Worm (Caenorhabditis elegans): ENCODE results near the gene srlf-13.

Gene srlf-13

DNA sequence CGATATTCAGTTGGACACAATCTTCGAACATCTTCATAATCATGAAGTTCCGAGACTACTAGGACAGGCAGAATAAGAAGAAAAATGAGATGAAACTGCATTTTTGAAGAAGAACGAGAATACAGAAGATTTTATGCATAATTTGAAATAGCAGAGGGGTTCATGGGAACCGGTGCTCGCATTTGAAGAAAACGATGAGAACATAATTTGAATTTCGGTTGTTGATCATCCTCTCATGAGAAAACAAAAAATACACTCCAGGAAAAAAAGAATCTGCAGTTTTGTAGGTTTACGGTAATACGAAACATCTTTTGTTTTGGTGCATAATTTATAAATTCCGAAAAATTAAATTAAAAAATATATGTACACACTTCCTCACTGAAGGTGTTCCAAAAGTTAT lies 10.5 kb downstream of the srlf-13 start, which contains the start of gene srlf-11:
srlf-11 (minus strand) TSS at position 101 of the 400 bp plus-strand sequence.
- TF ChIP-seq nhr-41 (GFP tag; IDR thresholded peaks at IDR 0.05) (no peak), egl-27 (tag; optimal IDR thresholded peaks at IDR 0.05) (no peak), aha-1 (tag) (no peak), dmd-9 (GFP tag; IDR thresholded peaks at IDR 0.05) (no peak), gei-8 (GFP tag; optimal IDR thresholded peaks at IDR 0.05) (no peak), daf-8 (GFP tag; IDR thresholded peaks at IDR 0.05) (no peak), nhr-111 (GFP tag; optimal IDR thresholded peaks at IDR 0.05) (no peak), ces-1 (GFP tag; optimal IDR thresholded peaks at IDR 0.05) (no peak), arid-1 (GFP tag; conservative IDR thresholded peaks at IDR 0.05) (no peak), dpl-1 (GFP tag; optimal IDR thresholded peaks at IDR 0.05) (no peak), mep-1 (tag; optimal IDR thresholded peaks at IDR 0.05) (no peak), zag-1 (tag; optimal IDR thresholded peaks at IDR 0.05) (no peak)

- TF ChIP-seq set-16 (GFP tag; IDR thresholded peaks at IDR 0.05) (no peak), spr-3 (GFP tag; optimal IDR thresholded peaks at IDR 0.05) (no peak), unc-130 (GFP tag; optimal IDR thresholded peaks at IDR 0.05) (no peak)
These were observed 12.1 kb downstream of the srlf-13 start, which contains the start of gene F13E9.5 for ce11 chrIV:10884263-10884662. TSS of gene F13E9.5 (minus strand) at chrIV:10884363.

DNA sequence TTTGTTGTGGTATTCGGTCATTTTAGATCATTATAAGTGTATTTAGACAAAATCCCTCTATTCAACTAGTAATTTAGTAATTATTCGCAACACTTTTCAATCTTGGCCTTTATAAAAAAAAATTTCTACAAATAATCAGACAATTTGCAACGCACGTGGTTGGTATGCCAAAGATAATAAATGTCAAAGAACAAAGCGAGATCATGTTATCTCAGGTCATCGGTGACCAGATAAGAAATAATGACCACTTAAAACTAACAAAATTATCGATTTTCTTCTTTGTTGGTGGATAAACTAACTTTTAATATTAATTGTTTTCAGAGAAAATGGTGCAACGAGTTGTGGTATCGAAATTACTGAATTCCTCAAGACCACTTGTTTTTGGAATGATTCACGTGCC lies 15.2 kb downstream of the srlf-13 start, which contains the start of gene F13E9.13:
F13E9.13 (plus strand) TSS at position 317 of the 400 bp plus-strand sequence.
- TF ChIP-seq unc-130 (GFP tag; optimal IDR thresholded peaks at IDR 0.05) (no peak), aly-2 (tag; optimal IDR thresholded peaks at IDR 0.05) (no peak), Y75B8A.6 (GFP tag; IDR thresholded peaks at IDR 0.05) (no peak), hlh-30 (tag; optimal IDR thresholded peaks at IDR 0.05; ENCODE audit: insufficient read depth) (no peak), cey-2 (tag; optimal IDR thresholded peaks at IDR 0.05; ENCODE audit: borderline replicate concordance, insufficient read depth) (no peak), lin-29 (GFP tag; IDR thresholded peaks at IDR 0.05) (no peak), lin-15B (tag; optimal IDR thresholded peaks at IDR 0.05) (no peak), ceh-62 (tag; optimal IDR thresholded peaks at IDR 0.05) (no peak), hif-1 (tag; optimal IDR thresholded peaks at IDR 0.05) (no peak), gei-8 (GFP tag; optimal IDR thresholded peaks at IDR 0.05) (no peak), attf-4 (tag; optimal IDR thresholded peaks at IDR 0.05) (no peak), dpl-1 (GFP tag; optimal IDR thresholded peaks at IDR 0.05) (no peak), lin-13 (GFP tag; optimal IDR thresholded peaks at IDR 0.05) (no peak), zfp-3 (GFP tag; conservative IDR thresholded peaks at IDR 0.05) (no peak), mdl-1 (tag; optimal IDR thresholded peaks at IDR 0.05) (peak in 1 of 2 experiments; percentile 30), lir-3 (tag; optimal IDR thresholded peaks at IDR 0.05) (no peak), nhr-11 (tag; optimal IDR thresholded peaks at IDR 0.05) (no peak), mes-2 (tag; optimal IDR thresholded peaks at IDR 0.05; ENCODE audit: poor library complexity, severe bottlenecking) (no peak), nhr-25 (tag; optimal IDR thresholded peaks at IDR 0.05; ENCODE audit: borderline replicate concordance, insufficient read depth) (no peak), nhr-42 (GFP tag; IDR thresholded peaks at IDR 0.05) (no peak), pqm-1 (tag; optimal IDR thresholded peaks at IDR 0.05) (peak; percentile 2), dve-1 (tag; optimal IDR thresholded peaks at IDR 0.05; ENCODE audit: insufficient read depth) (peak; percentile 80), lin-38 (GFP tag; IDR thresholded peaks at IDR 0.05) (no peak), php-3 (GFP tag; IDR thresholded peaks at IDR 0.05) (peak; percentile 85), dmd-8 (GFP tag; IDR thresholded peaks at IDR 0.05) (no peak), snpc-1.2 (GFP tag; IDR thresholded peaks at IDR 0.05) (no peak), jun-1 (tag; optimal IDR thresholded peaks at IDR 0.05) (no peak), nhr-76 (tag; optimal IDR thresholded peaks at IDR 0.05) (no peak), aha-1 (tag) (no peak)
